Fruit fly (Drosophila melanogaster): Measurements from ENCODE around the gene Vha26.

dm6 chr3R:5611733-5612132 is 20.2 kb downstream of the Vha26 start:
- TF ChIP-seq D1 (tag; optimal IDR thresholded peaks at IDR 0.05) (no peak), CG8159 (tag; optimal IDR thresholded peaks at IDR 0.05) (no peak), CG13204 (GFP tag; optimal IDR thresholded peaks at IDR 0.05) (no peak), Pif1A (GFP tag; optimal IDR thresholded peaks at IDR 0.05) (no peak), EcR (GFP tag; optimal IDR thresholded peaks at IDR 0.05) (no peak), rn (GFP tag; IDR thresholded peaks at IDR 0.05) (no peak), CG8301 (tag; optimal IDR thresholded peaks at IDR 0.05) (no peak), CG17806 (tag; optimal IDR thresholded peaks at IDR 0.05) (no peak), Ets98B (GFP tag; IDR thresholded peaks at IDR 0.05) (no peak), CG4496 (GFP tag; IDR thresholded peaks at IDR 0.05) (no peak), CG12605 (GFP tag; IDR thresholded peaks at IDR 0.05) (no peak)

Data from whole organism, pupa.